Fruit fly (Drosophila melanogaster) whole organism, embryonic: Measurements from ENCODE around the gene CG33298.
A peak's percentile ranks its signal among the peaks of the same experiment; 100 is the strongest.

Experiments used
- Aef1 ChIP-seq: fragments of 200-800 bp; sonication (Bioruptor generic); IDR thresholded peaks from 3 replicates; pipeline ENCODE4 v1.3.6; 2022; ENCODE audit warnings: missing biosample characterization, missing genetic modification characterization
- Antp ChIP-seq: fragments of 200-800 bp; sonication (Bioruptor generic); optimal IDR thresholded peaks from 3 replicates; lab custom pipeline; 2016; ENCODE audit warnings: missing biosample characterization, missing genetic modification characterization
- CG10543 ChIP-seq: fragments of 200-800 bp; sonication (Bioruptor generic); optimal IDR thresholded peaks from 3 replicates; lab custom pipeline; 2017; ENCODE audit warnings: missing biosample characterization, mild to moderate bottlenecking, missing genetic modification characterization, moderate library complexity
- CG11456 ChIP-seq: fragments of 200-800 bp; sonication (Bioruptor generic); IDR thresholded peaks from 3 replicates; pipeline ENCODE4 v1.3.6; 2022; ENCODE audit warnings: missing biosample characterization, missing genetic modification characterization
- CG11504 ChIP-seq: fragments of 200-800 bp; sonication (Bioruptor generic); optimal IDR thresholded peaks from 3 replicates; lab custom pipeline; 2019; ENCODE audit warnings: missing biosample characterization, mild to moderate bottlenecking, missing genetic modification characterization, moderate library complexity
- CG11560 ChIP-seq: fragments of 200-800 bp; sonication (Bioruptor generic); IDR thresholded peaks from 3 replicates; pipeline ENCODE4 v1.3.6; 2022; ENCODE audit warnings: missing biosample characterization, missing genetic modification characterization
- CG12769 ChIP-seq: fragments of 200-800 bp; sonication (Bioruptor generic); optimal IDR thresholded peaks from 2 replicates; lab custom pipeline; 2019; ENCODE audit warnings: missing biosample characterization, mild to moderate bottlenecking, missing genetic modification characterization, moderate library complexity
- CG13894 ChIP-seq: fragments of 200-800 bp; sonication (Bioruptor generic); optimal IDR thresholded peaks from 3 replicates; lab custom pipeline; 2018; ENCODE audit warnings: missing biosample characterization, mild to moderate bottlenecking, missing genetic modification characterization, moderate library complexity
- CG17802 ChIP-seq: fragments of 200-800 bp; sonication (Bioruptor generic); optimal IDR thresholded peaks from 2 replicates; lab custom pipeline; 2018; ENCODE audit warnings: missing biosample characterization, mild to moderate bottlenecking, missing genetic modification characterization, moderate library complexity
- CG18599 ChIP-seq: fragments of 200-800 bp; sonication (Bioruptor generic); optimal IDR thresholded peaks from 3 replicates; lab custom pipeline; 2017; ENCODE audit warnings: missing biosample characterization, missing genetic modification characterization, mild to moderate bottlenecking, moderate library complexity, missing genetic modification reagents
- CG2120 ChIP-seq: fragments of 200-800 bp; sonication (Bioruptor generic); optimal IDR thresholded peaks from 3 replicates; lab custom pipeline; 2016; ENCODE audit warnings: missing biosample characterization, missing genetic modification characterization
- CG2678 ChIP-seq: fragments of 200-800 bp; sonication (Bioruptor generic); optimal IDR thresholded peaks from 3 replicates; lab custom pipeline; 2019; ENCODE audit warnings: missing biosample characterization, mild to moderate bottlenecking, missing genetic modification characterization, moderate library complexity
- CG32532 ChIP-seq: fragments of 200-800 bp; sonication (Bioruptor generic); IDR thresholded peaks from 2 replicates; pipeline ENCODE4 v1.3.6; 2022; ENCODE audit warnings: missing biosample characterization, missing genetic modification characterization
- CG7372 ChIP-seq: fragments of 200-800 bp; sonication (Bioruptor generic); IDR thresholded peaks from 2 replicates; pipeline ENCODE4 v1.3.6; 2022; ENCODE audit warnings: missing biosample characterization, missing genetic modification characterization
- CG7556 ChIP-seq: fragments of 200-800 bp; sonication (Bioruptor generic); optimal IDR thresholded peaks from 2 replicates; lab custom pipeline; 2017; ENCODE audit warnings: missing biosample characterization, mild to moderate bottlenecking, missing genetic modification characterization
- CG7839 ChIP-seq: fragments of 200-800 bp; sonication (Bioruptor generic); optimal IDR thresholded peaks from 3 replicates; lab custom pipeline; 2018; ENCODE audit warnings: missing biosample characterization, mild to moderate bottlenecking, missing genetic modification characterization, moderate library complexity
- CG8290 ChIP-seq, 3 experiments: fragments of 200-800 bp; sonication (Bioruptor generic); optimal IDR thresholded peaks; 2 replicates each; lab custom pipeline; 2016 to 2019; ENCODE audit warnings: missing biosample characterization in 3 of 3, missing genetic modification characterization in 3 of 3, mild to moderate bottlenecking in 2 of 3, moderate library complexity in 1 of 3
- CG8765 ChIP-seq: fragments of 200-800 bp; sonication (Bioruptor generic); IDR thresholded peaks from 2 replicates; pipeline ENCODE4 v1.3.6; 2022; ENCODE audit warnings: missing biosample characterization, missing genetic modification characterization
- CG8924 ChIP-seq: fragments of 200-800 bp; optimal IDR thresholded peaks from 3 replicates; lab custom pipeline; 2019; ENCODE audit warnings: missing biosample characterization, mild to moderate bottlenecking, missing genetic modification characterization, moderate library complexity
- CG9215 ChIP-seq: fragments of 200-800 bp; sonication (Bioruptor generic); IDR thresholded peaks from 2 replicates; pipeline ENCODE4 v1.3.6; 2022; ENCODE audit warnings: missing biosample characterization, missing genetic modification characterization
- CG9932 ChIP-seq: fragments of 200-800 bp; sonication (Bioruptor generic); IDR thresholded peaks from 2 replicates; pipeline ENCODE4 v1.3.6; 2022; ENCODE audit warnings: missing biosample characterization, missing genetic modification characterization
- D ChIP-seq, 2 experiments: fragments of 200-800 bp in 1 of 2; fragments of >200 bp in 1 of 2; sonication (Bioruptor generic) in 1 of 2; optimal IDR thresholded peaks; 2 replicates in 1 of 2; 3 replicates in 1 of 2; lab custom pipeline; 2017; ENCODE audit warnings: mild to moderate bottlenecking in 1 of 2, missing biosample characterization in 1 of 2, missing genetic modification characterization in 1 of 2, missing genetic modification reagents in 1 of 2
- Dbx ChIP-seq: fragments of 200-800 bp; sonication (Bioruptor generic); IDR thresholded peaks from 3 replicates; pipeline ENCODE4 v1.3.6; 2022; ENCODE audit warnings: missing biosample characterization, missing genetic modification characterization
- Deaf1 ChIP-seq: fragments of 200-800 bp; optimal IDR thresholded peaks from 3 replicates; lab custom pipeline; 2019; ENCODE audit warnings: missing biosample characterization, mild to moderate bottlenecking, missing genetic modification characterization, moderate library complexity
- Dip3 ChIP-seq: fragments of 200-800 bp; sonication (Bioruptor generic); optimal IDR thresholded peaks from 3 replicates; lab custom pipeline; 2016; ENCODE audit warnings: missing biosample characterization, missing genetic modification characterization
- Drgx ChIP-seq: fragments of 200-800 bp; sonication (Bioruptor generic); IDR thresholded peaks from 2 replicates; pipeline ENCODE4 v1.3.6; 2022; ENCODE audit warnings: missing biosample characterization, missing genetic modification characterization
- Ets65A ChIP-seq: fragments of 200-800 bp; sonication (Bioruptor generic); peaks from one replicate; lab custom pipeline; 2016; ENCODE audit warnings: missing biosample characterization, missing genetic modification characterization
- Fer1 ChIP-seq: fragments of 200-800 bp; sonication (Bioruptor generic); optimal IDR thresholded peaks from 2 replicates; lab custom pipeline; 2017; ENCODE audit warnings: missing biosample characterization, mild to moderate bottlenecking, missing genetic modification characterization
- Hmr ChIP-seq: fragments of 200-800 bp; sonication (Bioruptor generic); optimal IDR thresholded peaks from 3 replicates; lab custom pipeline; 2017; ENCODE audit warnings: mild to moderate bottlenecking, missing biosample characterization, missing genetic modification reagents, missing genetic modification characterization
- Hr51 ChIP-seq, 2 experiments: fragments of 200-800 bp; sonication (Bioruptor generic); optimal IDR thresholded peaks; 2 replicates in 1 of 2; 3 replicates in 1 of 2; lab custom pipeline; 2016 to 2018; ENCODE audit warnings: missing biosample characterization in 2 of 2, missing genetic modification characterization in 2 of 2, mild to moderate bottlenecking in 1 of 2, moderate library complexity in 1 of 2
- Med ChIP-seq: fragments of 200-800 bp; sonication (Bioruptor generic); peaks from one replicate; lab custom pipeline; 2016; ENCODE audit warnings: missing biosample characterization, missing genetic modification characterization, mild to moderate bottlenecking, inconsistent platforms, moderate library complexity
- Scr ChIP-seq: fragments of 200-800 bp; sonication (Bioruptor generic); IDR thresholded peaks from 2 replicates; pipeline ENCODE4 v1.3.6; 2022; ENCODE audit warnings: missing biosample characterization, missing genetic modification characterization; ENCODE audit not compliant: partially characterized antibody
- Trl ChIP-seq, 3 experiments: fragments of >200 bp in 2 of 3; fragments of 200-800 bp in 1 of 3; sonication (Bioruptor generic) in 1 of 3; optimal IDR thresholded peaks; 2 replicates in 1 of 3; 3 replicates in 2 of 3; lab custom pipeline; 2016 to 2017; ENCODE audit warnings: missing biosample characterization in 1 of 3, missing genetic modification characterization in 1 of 3
- abd-A ChIP-seq: fragments of 200-800 bp; sonication (Bioruptor generic); optimal IDR thresholded peaks from 3 replicates; lab custom pipeline; 2019; ENCODE audit warnings: missing biosample characterization, mild to moderate bottlenecking, missing genetic modification characterization, moderate library complexity
- crol ChIP-seq: fragments of 200-800 bp; sonication (Bioruptor generic); IDR thresholded peaks from 2 replicates; pipeline ENCODE4 v1.3.6; 2022; ENCODE audit warnings: missing biosample characterization, missing genetic modification characterization
- dm ChIP-seq: fragments of 200-800 bp; sonication (Bioruptor generic); optimal IDR thresholded peaks from 3 replicates; lab custom pipeline; 2016; ENCODE audit warnings: missing biosample characterization, missing genetic modification characterization
- dmrt99B ChIP-seq: fragments of 200-800 bp; sonication (Bioruptor generic); optimal IDR thresholded peaks from 2 replicates; lab custom pipeline; 2018; ENCODE audit warnings: missing biosample characterization, mild to moderate bottlenecking, missing genetic modification characterization, moderate library complexity
- dysf ChIP-seq: fragments of 200-800 bp; sonication (Bioruptor generic); IDR thresholded peaks from 3 replicates; pipeline ENCODE4 v1.3.6; 2022; ENCODE audit warnings: missing biosample characterization, missing genetic modification characterization
- kay ChIP-seq: fragments of 200-800 bp; sonication (Bioruptor generic); optimal IDR thresholded peaks from 2 replicates; lab custom pipeline; 2016; ENCODE audit warnings: missing biosample characterization, missing genetic modification characterization
- lab ChIP-seq: fragments of 200-800 bp; sonication (Bioruptor generic); optimal IDR thresholded peaks from 3 replicates; lab custom pipeline; 2017; ENCODE audit warnings: missing biosample characterization, missing genetic modification characterization, mild to moderate bottlenecking, moderate library complexity, missing genetic modification reagents
- lov ChIP-seq, 2 experiments: fragments of 200-800 bp in 1 of 2; fragments of >200 bp in 1 of 2; sonication (Bioruptor generic) in 1 of 2; IDR thresholded peaks in 1 of 2; optimal IDR thresholded peaks in 1 of 2; 2 replicates in 1 of 2; 3 replicates in 1 of 2; pipeline versions ENCODE4 v1.3.6 to Lab custom; 2017 to 2022; ENCODE audit warnings: missing biosample characterization in 1 of 2, missing genetic modification characterization in 1 of 2
- rib ChIP-seq: fragments of 200-800 bp; sonication (Bioruptor generic); IDR thresholded peaks from 2 replicates; pipeline ENCODE4 v1.3.6; 2022; ENCODE audit warnings: missing biosample characterization, missing genetic modification characterization
- row ChIP-seq: fragments of 200-800 bp; sonication (Bioruptor generic); IDR thresholded peaks from 3 replicates; pipeline ENCODE4 v1.3.6; 2022; ENCODE audit warnings: missing biosample characterization, missing genetic modification characterization
- usp ChIP-seq: fragments of >200 bp; optimal IDR thresholded peaks from 2 replicates; lab custom pipeline; 2017; ENCODE audit warnings: missing biosample characterization, missing genetic modification characterization
- zfh1 ChIP-seq: fragments of 200-800 bp; sonication (Bioruptor generic); IDR thresholded peaks from 3 replicates; pipeline ENCODE4 v1.3.6; 2022; ENCODE audit warnings: missing biosample characterization, missing genetic modification characterization

Gene CG33298

dm6 chr2L:9560045-9560587, 64.8 kb downstream of the CG33298 start:
- TF ChIP-seq Drgx (GFP tag; lab: Robert Waterston, UW) (peak; percentile 57; the same call in 1 of the 2 replicates), Ets65A (GFP tag; lab: Kevin White, UChicago) (peak; percentile 47), Med (peak; percentile 70), usp (GFP tag; lab: Kevin White, UChicago) (no peak), Antp (GFP tag; lab: Kevin White, UChicago) (no peak), Trl (optimal IDR thresholded peaks at IDR 0.05; lab: Kevin White, UChicago) (peak; percentile 13 to 28), Trl (GFP tag; optimal IDR thresholded peaks at IDR 0.05; lab: Kevin White, UChicago) (no peak), rib (GFP tag; lab: Robert Waterston, UW) (0 out of 2 replicates have a peak, but pooled peaks have one; percentile 28), Dbx (GFP tag; lab: Robert Waterston, UW) (peak; percentile 32; the same call in 1 of the 3 replicates), Deaf1 (peak; percentile 70), CG12769 (tag; lab: Kevin White, UChicago) (peak; percentile 76), CG11560 (tag; lab: Robert Waterston, UW) (0 out of 3 replicates have a peak, but pooled peaks have one; percentile 31), CG10543 (GFP tag; lab: Kevin White, UChicago) (peak; percentile 23), CG32532 (GFP tag; lab: Robert Waterston, UW) (peak; percentile 9; the same call in 1 of the 2 replicates), crol (GFP tag; lab: Robert Waterston, UW) (0 out of 2 replicates have a peak, but pooled peaks have one; percentile 11), kay (GFP tag; lab: Kevin White, UChicago) (no peak), CG8765 (GFP tag; lab: Robert Waterston, UW) (no peak), CG7372 (GFP tag; lab: Robert Waterston, UW) (peak; percentile 53; the same call in 1 of the 2 replicates), CG11456 (GFP tag; lab: Robert Waterston, UW) (0 out of 3 replicates have a peak, but pooled peaks have one; percentile 32)

- TF ChIP-seq dmrt99B (tag; lab: Kevin White, UChicago) (peak; percentile 8), CG2120 (GFP tag; lab: Kevin White, UChicago) (peak; percentile 7), D (optimal IDR thresholded peaks at IDR 0.05; lab: Kevin White, UChicago) (no peak), D (GFP tag; optimal IDR thresholded peaks at IDR 0.05; lab: Kevin White, UChicago) (no peak), CG17802 (tag; lab: Kevin White, UChicago) (no peak), CG18599 (GFP tag; lab: Kevin White, UChicago) (peak; percentile 60), Scr (GFP tag; lab: Robert Waterston, UW) (no peak), CG9932 (GFP tag; lab: Robert Waterston, UW) (peak; percentile 51), abd-A (tag; lab: Kevin White, UChicago) (peak; percentile 29), lov (optimal IDR thresholded peaks at IDR 0.05; lab: Kevin White, UChicago) (no peak), lov (GFP tag; IDR thresholded peaks at IDR 0.05; lab: Robert Waterston, UW) (0 out of 3 replicates have a peak, but pooled peaks have one; percentile 20), CG8924 (tag; lab: Kevin White, UChicago) (no peak), CG11504 (peak; percentile 19), Aef1 (GFP tag; lab: Robert Waterston, UW) (no peak), dm (no peak), zfh1 (GFP tag; lab: Robert Waterston, UW) (no peak), row (GFP tag; lab: Robert Waterston, UW) (peak; percentile 22; the same call in 1 of the 3 replicates), Fer1 (GFP tag; lab: Kevin White, UChicago) (peak; percentile 36), CG9215 (GFP tag; lab: Robert Waterston, UW) (0 out of 2 replicates have a peak, but pooled peaks have one; percentile 16), lab (GFP tag; lab: Kevin White, UChicago) (peak; percentile 35), CG7556 (GFP tag; lab: Kevin White, UChicago) (peak; percentile 17), Dip3 (GFP tag; lab: Kevin White, UChicago) (peak; percentile 4), Hmr (GFP tag; lab: Kevin White, UChicago) (peak; percentile 26), CG8290 (GFP tag; optimal IDR thresholded peaks at IDR 0.05; lab: Kevin White, UChicago) (no peak), CG8290 (tag; optimal IDR thresholded peaks at IDR 0.05; lab: Kevin White, UChicago) (peak in 1 of 2 experiments; percentile 41), CG2678 (tag; lab: Kevin White, UChicago) (peak; percentile 29), Hr51 (GFP tag; optimal IDR thresholded peaks at IDR 0.05; lab: Kevin White, UChicago) (peak in 1 of 2 experiments; percentile 1), CG7839 (tag; lab: Kevin White, UChicago) (peak; percentile 10), dysf (peak; percentile 33; the same call in 1 of the 3 replicates), CG13894 (peak; percentile 11)
Measured at dm6 chr2L:9562713-9563112, 67.4 kb downstream of the CG33298 start.
